Fruit fly (Drosophila melanogaster): ENCODE results near the gene CG6293.

The CG6293 gene

DNA sequence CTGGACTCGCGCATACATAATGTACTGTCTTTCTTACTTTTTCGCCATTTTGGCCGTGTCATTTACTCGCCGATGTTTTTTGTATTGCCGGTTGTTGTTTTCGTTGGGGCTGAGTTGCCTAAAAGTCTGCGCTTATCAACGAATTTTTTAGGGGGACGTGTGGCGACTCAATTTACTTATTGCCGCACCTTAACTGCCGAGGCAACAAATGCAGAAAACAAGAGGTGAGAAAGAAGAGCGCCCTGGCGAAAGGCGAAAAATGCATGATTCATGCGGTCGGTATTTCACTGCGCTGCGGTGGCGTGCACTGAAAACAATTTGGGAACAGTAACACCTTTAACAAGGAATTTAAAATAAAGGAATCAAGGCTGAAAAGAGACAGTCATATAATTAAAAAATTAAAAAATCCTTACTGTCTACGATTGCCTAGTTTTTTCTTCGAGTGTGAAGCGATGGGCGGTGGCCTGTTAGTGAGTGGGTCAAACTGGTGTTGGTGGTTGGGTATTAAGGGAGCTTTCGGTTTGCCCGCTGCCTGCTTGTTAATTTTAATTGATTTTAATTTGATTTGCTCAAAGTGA, 42.5 kb downstream of the CG6293 start (continued):
- no peak for TF ChIP-seq mirr (GFP tag; optimal IDR thresholded peaks at IDR 0.05)
- peak; percentile 53; the same call in 1 of the 3 replicates for TF ChIP-seq C15 (GFP tag; IDR thresholded peaks at IDR 0.05)
- TF ChIP-seq cwo (GFP tag; optimal IDR thresholded peaks at IDR 0.05): peak; percentile 32
- no peak for TF ChIP-seq CG7745 (tag; optimal IDR thresholded peaks at IDR 0.05)
- TF ChIP-seq CG3407 (GFP tag; optimal IDR thresholded peaks at IDR 0.05): peak; percentile 46
- peak; percentile 83 for TF ChIP-seq H2.0 (GFP tag; IDR thresholded peaks at IDR 0.05)
- TF ChIP-seq CG31224 (GFP tag; IDR thresholded peaks at IDR 0.05): peak; percentile 58
- TF ChIP-seq CG9797 (GFP tag; optimal IDR thresholded peaks at IDR 0.05): no peak
- peak; percentile 10 for TF ChIP-seq CG14965 (GFP tag; optimal IDR thresholded peaks at IDR 0.05; ENCODE audit: borderline replicate concordance)
- TF ChIP-seq CG30403 (GFP tag; optimal IDR thresholded peaks at IDR 0.05): peak; percentile 25
- TF ChIP-seq prd (optimal IDR thresholded peaks at IDR 0.05): no peak
- peak; percentile 83 for TF ChIP-seq prd (GFP tag; IDR thresholded peaks at IDR 0.05)
- no peak for TF ChIP-seq vfl (GFP tag; optimal IDR thresholded peaks at IDR 0.05)
- peak; percentile 40 for TF ChIP-seq dm (GFP tag; optimal IDR thresholded peaks at IDR 0.05)
- TF ChIP-seq bigmax (GFP tag; optimal IDR thresholded peaks at IDR 0.05): no peak
- TF ChIP-seq Sin3A (optimal IDR thresholded peaks at IDR 0.05): no peak
- TF ChIP-seq CG8290 (GFP tag; optimal IDR thresholded peaks at IDR 0.05): no peak
- peak in 1 of 2 experiments; percentile 32 for TF ChIP-seq CG8290 (tag; optimal IDR thresholded peaks at IDR 0.05)
- TF ChIP-seq CG9727 (GFP tag; optimal IDR thresholded peaks at IDR 0.05): no peak
- peak; percentile 61; the same call in 1 of the 3 replicates for TF ChIP-seq gce (GFP tag; IDR thresholded peaks at IDR 0.05)
- no peak for TF ChIP-seq Bgb (GFP tag; IDR thresholded peaks at IDR 0.05; ENCODE audit: partially characterized antibody)
- TF ChIP-seq CG8281 (tag; optimal IDR thresholded peaks at IDR 0.05): peak; percentile 4
- no peak for TF ChIP-seq cg (GFP tag; optimal IDR thresholded peaks at IDR 0.05)
- TF ChIP-seq dan (GFP tag; IDR thresholded peaks at IDR 0.05): no peak
- TF ChIP-seq Pdp1 (GFP tag; optimal IDR thresholded peaks at IDR 0.05): peak; percentile 6 to 52
- TF ChIP-seq fd102C (GFP tag; optimal IDR thresholded peaks at IDR 0.05): no peak
- no peak for TF ChIP-seq CG15479 (GFP tag; optimal IDR thresholded peaks at IDR 0.05)
- no peak for TF ChIP-seq vnd (GFP tag; IDR thresholded peaks at IDR 0.05; ENCODE audit: partially characterized antibody)
- no peak for TF ChIP-seq CG8478 (optimal IDR thresholded peaks at IDR 0.05)
- TF ChIP-seq Doc2 (GFP tag; IDR thresholded peaks at IDR 0.05): peak; percentile 67
- peak; percentile 29 for TF ChIP-seq trem (tag; optimal IDR thresholded peaks at IDR 0.05)
- TF ChIP-seq ssp (GFP tag; IDR thresholded peaks at IDR 0.05): peak; percentile 52
- no peak for TF ChIP-seq bowl (GFP tag; IDR thresholded peaks at IDR 0.05)
- TF ChIP-seq Poxn (GFP tag; IDR thresholded peaks at IDR 0.05): no peak
- peak; percentile 97 for TF ChIP-seq Ets65A (GFP tag)
- no peak for TF ChIP-seq aop (GFP tag; IDR thresholded peaks at IDR 0.05)
- peak; percentile 20 for TF ChIP-seq salm (tag; optimal IDR thresholded peaks at IDR 0.05)
- TF ChIP-seq Camta (GFP tag; optimal IDR thresholded peaks at IDR 0.05): peak; percentile 39
- no peak for TF ChIP-seq CG30020 (tag; optimal IDR thresholded peaks at IDR 0.05)
- TF ChIP-seq zfh2 (GFP tag; optimal IDR thresholded peaks at IDR 0.05): peak; percentile 41
- no peak for TF ChIP-seq Atf-2 (GFP tag; optimal IDR thresholded peaks at IDR 0.05)
- no peak for TF ChIP-seq NC2α (GFP tag; optimal IDR thresholded peaks at IDR 0.05)
- TF ChIP-seq Aef1 (GFP tag; IDR thresholded peaks at IDR 0.05): peak; percentile 82
- no peak for TF ChIP-seq knrl (GFP tag; IDR thresholded peaks at IDR 0.05; ENCODE audit: partially characterized antibody)
- no peak for TF ChIP-seq Jarid2 (GFP tag; optimal IDR thresholded peaks at IDR 0.05)
- no peak for TF ChIP-seq Opbp (GFP tag; IDR thresholded peaks at IDR 0.05; ENCODE audit: partially characterized antibody)
- no peak for TF ChIP-seq CG31365 (tag; optimal IDR thresholded peaks at IDR 0.05)
- TF ChIP-seq hkb (optimal IDR thresholded peaks at IDR 0.05): no peak
- TF ChIP-seq hkb (GFP tag; IDR thresholded peaks at IDR 0.05): peak; percentile 83
- no peak for TF ChIP-seq Eip74EF (GFP tag; optimal IDR thresholded peaks at IDR 0.05)
- TF ChIP-seq CG33557 (GFP tag; optimal IDR thresholded peaks at IDR 0.05): no peak
- no peak for TF ChIP-seq maf-S (GFP tag; optimal IDR thresholded peaks at IDR 0.05)

Measured in whole organism, embryonic.